Fruit fly (Drosophila melanogaster): ENCODE results near the gene nero.

Gene nero

DNA sequence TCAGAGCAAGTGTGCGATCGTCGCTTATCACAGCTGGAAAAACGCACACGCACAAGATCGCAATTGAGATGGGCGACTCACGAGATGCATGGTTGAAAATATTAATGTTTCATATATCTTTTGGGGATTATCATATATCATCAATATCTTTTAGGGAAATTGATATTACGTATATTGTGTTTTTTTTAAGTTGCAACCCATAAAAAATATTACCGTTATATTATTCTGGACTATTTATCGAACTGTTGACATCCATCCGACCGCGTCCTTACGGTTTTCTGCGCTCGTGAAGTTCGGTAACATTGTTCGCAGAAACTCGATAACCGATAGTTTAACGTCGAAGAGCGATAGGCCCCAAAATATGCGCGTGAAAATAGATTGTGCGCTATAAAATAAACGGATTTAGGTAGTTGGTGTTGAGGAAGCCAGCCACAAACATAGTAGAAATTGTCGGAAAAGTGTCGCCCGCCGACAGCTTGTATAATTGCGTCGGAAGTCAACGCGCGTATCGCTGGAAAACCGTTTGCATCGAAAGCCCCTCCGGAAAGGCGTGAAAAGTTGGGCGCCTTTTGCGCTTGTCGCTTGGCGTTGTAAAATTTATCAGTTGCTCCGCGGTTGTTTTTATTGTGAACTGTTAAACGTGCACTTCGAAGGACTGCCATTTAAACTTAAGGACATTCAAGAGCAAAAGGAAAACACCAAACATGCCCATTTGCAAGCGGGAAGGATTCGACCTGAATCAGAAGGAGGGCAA is 46.5 kb upstream of the nero start, which contains the start of the genes Mccc1 and Acf (continued):
- no peak for TF ChIP-seq CG2202 (tag; optimal IDR thresholded peaks at IDR 0.05)
- TF ChIP-seq CG17328 (GFP tag; IDR thresholded peaks at IDR 0.05) = 0 out of 2 replicates have a peak, but pooled peaks have one; percentile 13
- TF ChIP-seq Opbp (GFP tag; IDR thresholded peaks at IDR 0.05; ENCODE audit: partially characterized antibody) = peak; percentile 62; the same call in 2 of the 3 replicates
- TF ChIP-seq croc (GFP tag; conservative IDR thresholded peaks at IDR 0.05) = no peak
- peak; percentile 0 for TF ChIP-seq MESR4 (GFP tag; optimal IDR thresholded peaks at IDR 0.05)
- TF ChIP-seq vfl (GFP tag; optimal IDR thresholded peaks at IDR 0.05) = peak; percentile 14
- peak; percentile 37 for TF ChIP-seq CG12659 (GFP tag; optimal IDR thresholded peaks at IDR 0.05)
- no peak for TF ChIP-seq eve (GFP tag; optimal IDR thresholded peaks at IDR 0.05)
- no peak for TF ChIP-seq tap (tag; optimal IDR thresholded peaks at IDR 0.05)
- TF ChIP-seq CG6689 (GFP tag; IDR thresholded peaks at IDR 0.05) = peak; percentile 31; the same call in 1 of the 2 replicates
- TF ChIP-seq sob (GFP tag; IDR thresholded peaks at IDR 0.05) = peak; percentile 37; the same call in 1 of the 2 replicates
- no peak for TF ChIP-seq Optix (GFP tag; IDR thresholded peaks at IDR 0.05)
- TF ChIP-seq CG15514 (GFP tag; optimal IDR thresholded peaks at IDR 0.05) = peak; percentile 89
- no peak for TF ChIP-seq toy (GFP tag; IDR thresholded peaks at IDR 0.05)
- TF ChIP-seq MBD-R2 (GFP tag; IDR thresholded peaks at IDR 0.05) = peak; percentile 35; the same call in 1 of the 2 replicates
- TF ChIP-seq ftz-f1 (GFP tag; optimal IDR thresholded peaks at IDR 0.05) = peak; percentile 4
- peak; percentile 41; the same call in 1 of the 2 replicates for TF ChIP-seq ato (GFP tag; IDR thresholded peaks at IDR 0.05; ENCODE audit: partially characterized antibody)
- no peak for TF ChIP-seq CG12769 (tag; optimal IDR thresholded peaks at IDR 0.05)
- TF ChIP-seq CG4360 (GFP tag; IDR thresholded peaks at IDR 0.05) = no peak
- TF ChIP-seq CkIIα-i1 (GFP tag; IDR thresholded peaks at IDR 0.05) = no peak
- no peak for TF ChIP-seq CG11093 (GFP tag; IDR thresholded peaks at IDR 0.05)
- no peak for TF ChIP-seq Deaf1 (tag; optimal IDR thresholded peaks at IDR 0.05)
- TF ChIP-seq Sry-δ (GFP tag; optimal IDR thresholded peaks at IDR 0.05) = peak; percentile 83
- no peak for TF ChIP-seq sima (GFP tag; optimal IDR thresholded peaks at IDR 0.05)
- TF ChIP-seq HLHmδ (GFP tag; optimal IDR thresholded peaks at IDR 0.05) = no peak
- peak; percentile 58 for TF ChIP-seq lilli (GFP tag; optimal IDR thresholded peaks at IDR 0.05)
- peak; percentile 69 for TF ChIP-seq CG9797 (GFP tag; optimal IDR thresholded peaks at IDR 0.05)
- no peak for TF ChIP-seq pan (optimal IDR thresholded peaks at IDR 0.05)
- peak in 1 of 2 experiments; percentile 43 for TF ChIP-seq pan (GFP tag; optimal IDR thresholded peaks at IDR 0.05 in 1 of 2, IDR thresholded peaks at IDR 0.05 in 1 of 2)
- no peak for TF ChIP-seq repo (GFP tag; optimal IDR thresholded peaks at IDR 0.05)
- peak; percentile 54 for TF ChIP-seq trem (tag; optimal IDR thresholded peaks at IDR 0.05)
- TF ChIP-seq ap (GFP tag; IDR thresholded peaks at IDR 0.05) = no peak
- TF ChIP-seq zen2 (GFP tag; IDR thresholded peaks at IDR 0.05; ENCODE audit: partially characterized antibody) = peak; percentile 31; the same call in 1 of the 3 replicates
- TF ChIP-seq luna (GFP tag; optimal IDR thresholded peaks at IDR 0.05) = no peak
- no peak for TF ChIP-seq tio (GFP tag; optimal IDR thresholded peaks at IDR 0.05)
- TF ChIP-seq grau (tag; optimal IDR thresholded peaks at IDR 0.05) = no peak
- TF ChIP-seq CG17186 (GFP tag; optimal IDR thresholded peaks at IDR 0.05) = peak; percentile 55
- TF ChIP-seq CG17829 (tag; optimal IDR thresholded peaks at IDR 0.05) = peak; percentile 59
- peak; percentile 61 for TF ChIP-seq Max (GFP tag; optimal IDR thresholded peaks at IDR 0.05)
- TF ChIP-seq CG32772 (GFP tag; IDR thresholded peaks at IDR 0.05) = no peak
- TF ChIP-seq jigr1 (GFP tag; IDR thresholded peaks at IDR 0.05) = no peak
- no peak for TF ChIP-seq exex (tag; optimal IDR thresholded peaks at IDR 0.05)
- no peak for TF ChIP-seq Poxn (GFP tag; IDR thresholded peaks at IDR 0.05)
- no peak for TF ChIP-seq sens-2 (GFP tag; IDR thresholded peaks at IDR 0.05)
- peak; percentile 52 for TF ChIP-seq CG10267 (tag; optimal IDR thresholded peaks at IDR 0.05)
- no peak for TF ChIP-seq CG16815 (GFP tag; optimal IDR thresholded peaks at IDR 0.05)
- TF ChIP-seq CG7357 (GFP tag; IDR thresholded peaks at IDR 0.05) = no peak
- no peak for TF ChIP-seq CG12391 (tag; optimal IDR thresholded peaks at IDR 0.05)
- peak; percentile 50; the same call in 2 of the 3 replicates for TF ChIP-seq Doc3 (GFP tag; IDR thresholded peaks at IDR 0.05; ENCODE audit: partially characterized antibody)
